Worm (Caenorhabditis elegans) whole organism, young adult: Measurements from ENCODE around the gene F23D12.4.

Experiments
- F33H1.4 ChIP-seq: fragments of 200-800 bp; sonication (Bioruptor generic); IDR thresholded peaks from 2 replicates; pipeline ENCODE4 v1.3.6; 2022; ENCODE audit warnings: missing genetic modification reagents, missing genetic modification characterization, missing compliant biosample characterization
- F37B4.10 ChIP-seq: fragments of 200-800 bp; sonication (Bioruptor generic); IDR thresholded peaks from 2 replicates; pipeline ENCODE4 v1.3.6; 2022; ENCODE audit warnings: missing genetic modification characterization, missing compliant biosample characterization
- F49E8.2 ChIP-seq: sonication (generic microtip); optimal IDR thresholded peaks from 3 replicates; lab custom pipeline; 2017; ENCODE audit warnings: missing genetic modification characterization, mild to moderate bottlenecking, missing compliant biosample characterization, antibody characterized with exemption, moderate library complexity; ENCODE audit not compliant: insufficient read depth
- F55B11.4 ChIP-seq: sonication (generic microtip); optimal IDR thresholded peaks from 2 replicates; lab custom pipeline; 2016; ENCODE audit warnings: missing compliant biosample characterization, missing genetic modification characterization, borderline replicate concordance; ENCODE audit not compliant: insufficient read depth
- K12H6.12 ChIP-seq: fragments of 200-800 bp; sonication (Bioruptor generic); optimal IDR thresholded peaks from 2 replicates; lab custom pipeline; 2018; ENCODE audit warnings: mild to moderate bottlenecking, missing genetic modification characterization, missing compliant biosample characterization
- T07F8.4 ChIP-seq: sonication (generic microtip); optimal IDR thresholded peaks from 2 replicates; lab custom pipeline; 2016; ENCODE audit warnings: mild to moderate bottlenecking, missing genetic modification characterization, moderate library complexity, missing compliant biosample characterization
- Y53F4B.3 ChIP-seq: fragments of 200-800 bp; sonication (Bioruptor generic); IDR thresholded peaks from 2 replicates; pipeline ENCODE4 v1.3.6; 2022; ENCODE audit warnings: missing genetic modification reagents, missing genetic modification characterization, missing compliant biosample characterization
- Y53G8AR.9 ChIP-seq: fragments of 200-800 bp; sonication (Bioruptor generic); conservative IDR thresholded peaks from 2 replicates; pipeline ENCODE4 v1.3.6; 2022; ENCODE audit warnings: missing genetic modification reagents, missing genetic modification characterization, missing compliant biosample characterization
- bed-2 ChIP-seq: fragments of 200-800 bp; sonication (Bioruptor generic); IDR thresholded peaks from 2 replicates; pipeline ENCODE4 v1.3.6; 2022; ENCODE audit warnings: missing genetic modification reagents, missing genetic modification characterization, missing compliant biosample characterization
- ccch-3 ChIP-seq: fragments of 200-800 bp; sonication (Bioruptor generic); optimal IDR thresholded peaks from 2 replicates; lab custom pipeline; 2018; ENCODE audit warnings: mild to moderate bottlenecking, missing genetic modification characterization, missing compliant biosample characterization
- ceh-40 ChIP-seq: fragments of 200-800 bp; sonication (Bioruptor generic); IDR thresholded peaks from 2 replicates; pipeline ENCODE4 v1.3.6; 2022; ENCODE audit warnings: missing genetic modification characterization, missing compliant biosample characterization
- ceh-58 ChIP-seq: fragments of 200-800 bp; sonication (Bioruptor generic); IDR thresholded peaks from 2 replicates; pipeline ENCODE4 v1.3.6; 2022; ENCODE audit warnings: missing genetic modification characterization, missing compliant biosample characterization
- chd-7 ChIP-seq: sonication (generic microtip); optimal IDR thresholded peaks from 2 replicates; lab custom pipeline; 2016; ENCODE audit warnings: mild to moderate bottlenecking, missing genetic modification characterization, moderate library complexity, missing compliant biosample characterization
- dox-1 ChIP-seq: fragments of 200-800 bp; sonication (Bioruptor generic); IDR thresholded peaks from 2 replicates; pipeline ENCODE4 v1.3.6; 2022; ENCODE audit warnings: missing genetic modification reagents, missing genetic modification characterization, missing compliant biosample characterization
- efl-1 ChIP-seq: fragments of 150-350 bp; optimal IDR thresholded peaks from 2 replicates; lab custom pipeline; 2014; ENCODE audit warnings: missing biosample characterization, missing genetic modification reagents, missing genetic modification characterization
- egl-18 ChIP-seq: fragments of 200-800 bp; sonication (Bioruptor generic); IDR thresholded peaks from 2 replicates; pipeline ENCODE4 v1.3.6; 2022; ENCODE audit warnings: missing genetic modification reagents, missing genetic modification characterization, missing compliant biosample characterization
- ets-4 ChIP-seq: fragments of 200-800 bp; sonication (Bioruptor generic); optimal IDR thresholded peaks from 2 replicates; lab custom pipeline; 2018; ENCODE audit warnings: mild to moderate bottlenecking, missing genetic modification characterization, missing compliant biosample characterization
- lag-1 ChIP-seq: fragments of 200-800 bp; sonication (Bioruptor generic); IDR thresholded peaks from 2 replicates; pipeline ENCODE4 v1.3.6; 2022; ENCODE audit warnings: missing genetic modification reagents, missing genetic modification characterization, missing compliant biosample characterization
- mcd-1 ChIP-seq: fragments of 200-800 bp; sonication (Bioruptor generic); IDR thresholded peaks from 2 replicates; pipeline ENCODE4 v1.3.6; 2022; ENCODE audit warnings: missing genetic modification reagents, missing genetic modification characterization, missing compliant biosample characterization
- nfya-2 ChIP-seq: fragments of 200-800 bp; sonication (Bioruptor generic); IDR thresholded peaks from 2 replicates; pipeline ENCODE4 v1.3.6; 2022; ENCODE audit warnings: missing genetic modification reagents, missing genetic modification characterization, missing compliant biosample characterization
- nhr-179 ChIP-seq: sonication (generic microtip); optimal IDR thresholded peaks from 2 replicates; lab custom pipeline; 2016; ENCODE audit warnings: mild to moderate bottlenecking, missing genetic modification characterization, missing compliant biosample characterization
- nhr-80 ChIP-seq: sonication (generic microtip); optimal IDR thresholded peaks from 2 replicates; lab custom pipeline; 2016; ENCODE audit warnings: missing genetic modification characterization, missing compliant biosample characterization
- repo-1 ChIP-seq: sonication (generic microtip); optimal IDR thresholded peaks from 2 replicates; lab custom pipeline; 2017; ENCODE audit warnings: mild to moderate bottlenecking, missing genetic modification characterization, missing compliant biosample characterization
- rpc-1 ChIP-seq, 2 experiments: fragments of 150-350 bp in 1 of 2; sonication (generic microtip) in 1 of 2; optimal IDR thresholded peaks; 2 replicates each; lab custom pipeline; 2014 to 2018; ENCODE audit warnings: missing biosample characterization in 1 of 2, missing genetic modification characterization in 1 of 2, missing genetic modification reagents in 1 of 2, missing genotype in 1 of 2
- sea-2 ChIP-seq: fragments of 200-800 bp; sonication (Bioruptor generic); IDR thresholded peaks from 2 replicates; pipeline ENCODE4 v1.3.6; 2022; ENCODE audit warnings: missing genetic modification characterization, missing compliant biosample characterization
- snpc-3.4 ChIP-seq: sonication (generic microtip); optimal IDR thresholded peaks from 2 replicates; lab custom pipeline; 2017; ENCODE audit warnings: missing genetic modification characterization, mild to moderate bottlenecking, missing compliant biosample characterization, antibody characterized with exemption, moderate library complexity, missing genotype, missing genetic modification reagents
- somi-1 ChIP-seq: fragments of 200-800 bp; sonication (Bioruptor generic); optimal IDR thresholded peaks from 2 replicates; lab custom pipeline; 2018; ENCODE audit warnings: mild to moderate bottlenecking, missing genetic modification characterization, missing compliant biosample characterization
- tbp1 ChIP-seq: fragments of 200-800 bp; sonication (Bioruptor generic); optimal IDR thresholded peaks from 2 replicates; lab custom pipeline; 2018; ENCODE audit warnings: mild to moderate bottlenecking, missing genetic modification characterization, missing compliant biosample characterization
- tlf-1 ChIP-seq: fragments of 200-800 bp; sonication (Bioruptor generic); optimal IDR thresholded peaks from 2 replicates; lab custom pipeline; 2018; ENCODE audit warnings: mild to moderate bottlenecking, missing genetic modification characterization, missing compliant biosample characterization
- unc-130 ChIP-seq: sonication (generic microtip); optimal IDR thresholded peaks from 2 replicates; lab custom pipeline; 2016; ENCODE audit warnings: missing genetic modification reagents, missing genetic modification characterization, missing compliant biosample characterization
- ztf-18 ChIP-seq: sonication (generic microtip); optimal IDR thresholded peaks from 2 replicates; lab custom pipeline; 2016; ENCODE audit warnings: missing genotype, mild to moderate bottlenecking, missing genetic modification characterization, missing compliant biosample characterization
- ztf-3 ChIP-seq: fragments of 200-800 bp; sonication (Bioruptor generic); optimal IDR thresholded peaks from 2 replicates; lab custom pipeline; 2018; ENCODE audit warnings: mild to moderate bottlenecking, missing genetic modification characterization, missing compliant biosample characterization
- ztf-6 ChIP-seq: fragments of 200-800 bp; sonication (Bioruptor generic); IDR thresholded peaks from 2 replicates; pipeline ENCODE4 v1.3.6; 2022; ENCODE audit warnings: missing genetic modification reagents, missing genetic modification characterization, missing compliant biosample characterization

Gene F23D12.4

DNA sequence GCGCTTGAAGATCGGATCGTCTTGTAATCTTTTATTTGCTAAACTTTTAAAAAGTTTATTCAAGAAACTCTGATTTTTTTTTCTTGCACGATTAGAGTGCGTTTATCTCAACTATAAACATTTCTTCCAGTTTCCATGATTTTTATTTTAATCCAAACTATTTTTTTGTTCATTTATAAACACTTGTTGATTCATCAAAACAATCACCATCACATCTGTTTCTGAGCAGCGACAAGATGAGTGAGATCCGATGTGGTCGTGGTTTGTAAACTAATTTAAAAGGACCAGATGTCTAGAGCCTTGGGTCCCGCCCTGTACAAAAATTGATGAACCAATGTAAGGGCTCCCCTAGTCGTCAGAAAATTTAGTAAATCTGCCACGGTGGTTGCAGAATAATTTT, 43.6 kb upstream of the F23D12.4 start:
- TF ChIP-seq rpc-1 (optimal IDR thresholded peaks at IDR 0.05; lab: Kevin White, UChicago) (no peak), rpc-1 (tag; optimal IDR thresholded peaks at IDR 0.05; lab: Kevin White, UChicago) (peak; percentile 20), nfya-2 (GFP tag; lab: Robert Waterston, UW) (no peak)

DNA sequence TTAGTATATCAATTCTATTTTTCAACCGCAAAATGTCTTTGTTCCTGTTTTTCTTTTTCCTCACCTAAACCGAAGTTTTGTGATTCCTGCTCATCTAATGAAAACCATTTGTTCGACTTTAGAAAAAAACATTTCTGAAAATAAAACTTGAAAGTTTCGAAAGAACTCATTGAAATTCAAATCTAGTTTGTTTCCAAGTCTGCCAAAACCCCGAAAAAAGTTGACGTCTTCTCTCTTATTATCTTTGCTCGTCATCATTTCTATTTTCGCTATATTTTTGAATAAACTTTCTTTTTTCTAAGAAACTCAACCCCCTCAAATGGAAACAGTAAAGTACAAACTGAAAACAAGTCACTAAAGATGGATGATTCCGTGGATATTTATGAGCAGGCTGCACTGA, 39.0 kb upstream of the F23D12.4 start, which contains the start of gene frpr-17:
TSS of gene frpr-17 (plus strand) at position 301 of the 400 bp plus-strand sequence.
- TF ChIP-seq T07F8.4 (tag; lab: Kevin White, UChicago) (no peak), K12H6.12 (tag; lab: Kevin White, UChicago) (no peak), Y53G8AR.9 (no peak), F37B4.10 (GFP tag; lab: Robert Waterston, UW) (no peak), lag-1 (GFP tag; lab: Robert Waterston, UW) (no peak), unc-130 (GFP tag; lab: Kevin White, UChicago) (no peak), tlf-1 (GFP tag; lab: Kevin White, UChicago) (no peak), sea-2 (GFP tag; lab: Robert Waterston, UW) (no peak), tbp1 (GFP tag; lab: Kevin White, UChicago) (no peak), ets-4 (GFP tag; lab: Kevin White, UChicago) (no peak)
- TF ChIP-seq, all 124 proteins: peak for 0

DNA sequence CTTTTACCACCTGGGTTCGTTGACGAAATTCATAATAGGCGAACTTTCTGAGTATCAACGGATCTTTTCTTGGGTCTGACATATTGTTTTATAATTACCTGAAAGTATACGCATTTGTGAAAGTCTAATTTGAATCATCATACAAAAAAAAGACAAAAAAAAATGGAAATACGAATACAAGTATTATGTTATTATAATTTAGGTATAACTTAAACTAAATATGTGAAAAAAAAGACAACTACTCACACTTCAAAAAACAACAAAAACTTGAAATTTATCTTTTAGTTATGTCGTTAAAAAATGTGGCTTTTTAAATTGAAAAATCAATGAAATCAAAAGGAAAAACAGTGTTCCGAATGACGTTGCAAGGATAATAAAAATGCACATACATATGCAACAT, 32.0 kb upstream of the F23D12.4 start, which contains the start of gene fbxa-179:
TSS of gene fbxa-179 (minus strand) at position 101 of the 400 bp plus-strand sequence.
- TF ChIP-seq F55B11.4 (no peak), repo-1 (no peak), ccch-3 (GFP tag; lab: Kevin White, UChicago) (no peak), F33H1.4 (GFP tag; lab: Robert Waterston, UW) (no peak), nhr-80 (no peak)

DNA sequence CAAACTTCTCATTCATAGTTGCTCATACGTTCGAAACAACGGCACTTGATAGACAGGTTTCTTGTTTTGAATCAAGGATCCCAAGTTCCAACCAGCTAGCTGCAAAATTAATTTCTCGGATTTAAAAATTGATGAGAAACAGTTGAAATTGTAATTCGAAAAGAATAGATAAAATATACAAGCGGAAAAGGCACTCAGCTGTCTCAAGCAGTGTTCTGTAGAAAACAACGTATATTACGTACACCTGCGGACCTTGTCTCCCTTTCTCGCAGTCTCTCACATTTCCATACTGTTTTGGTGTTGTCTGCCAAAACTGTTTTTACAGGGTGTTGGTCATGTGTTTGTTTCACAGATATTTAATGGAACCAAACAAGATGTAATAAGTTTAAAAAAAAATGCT, 29.2 kb upstream of the F23D12.4 start, which contains the start of gene F23D12.10:
TSS of gene F23D12.10 (minus strand) at position 101 of the 400 bp plus-strand sequence.
- TF ChIP-seq F33H1.4 (GFP tag; lab: Robert Waterston, UW) = no peak
- no peak for TF ChIP-seq somi-1 (GFP tag; lab: Kevin White, UChicago)
- no peak for TF ChIP-seq ztf-6 (GFP tag; lab: Robert Waterston, UW)
- TF ChIP-seq egl-18 (GFP tag; lab: Robert Waterston, UW) = no peak
- no peak for TF ChIP-seq ccch-3 (GFP tag; lab: Kevin White, UChicago)
- TF ChIP-seq mcd-1 = no peak
- TF ChIP-seq, all 124 proteins: peak for 0

DNA sequence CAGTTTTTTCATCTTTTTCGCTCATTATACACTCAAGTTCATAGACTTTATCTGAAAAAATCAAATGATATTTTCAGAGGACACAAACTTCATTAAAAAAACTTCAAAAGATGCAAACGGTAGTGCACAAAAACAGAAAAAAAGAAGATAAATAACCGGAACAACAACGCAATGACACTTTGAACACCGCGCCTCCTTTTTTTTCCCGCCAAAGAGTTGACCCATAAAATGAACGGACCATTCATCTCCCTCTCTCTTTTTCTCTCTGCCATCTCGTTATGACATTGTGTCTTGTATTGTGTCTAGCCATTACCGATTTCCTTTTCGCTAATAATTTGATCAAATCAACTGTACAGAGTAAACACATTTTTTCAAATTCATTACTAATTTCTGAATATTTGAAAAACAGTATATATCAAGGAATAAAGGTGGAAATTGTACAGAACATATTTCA, 23.2 kb upstream of the F23D12.4 start, which contains the start of gene F23D12.2:
TSS of gene F23D12.2 (minus strand) at position 51 of the 454 bp plus-strand sequence.
- TF ChIP-seq F49E8.2 (tag; lab: Kevin White, UChicago) (no peak), dox-1 (GFP tag; lab: Robert Waterston, UW) (no peak), snpc-3.4 (no peak), efl-1 (GFP tag; lab: Kevin White, UChicago) (peak; percentile 53)
- TF ChIP-seq, all 124 proteins: peak for 1

DNA sequence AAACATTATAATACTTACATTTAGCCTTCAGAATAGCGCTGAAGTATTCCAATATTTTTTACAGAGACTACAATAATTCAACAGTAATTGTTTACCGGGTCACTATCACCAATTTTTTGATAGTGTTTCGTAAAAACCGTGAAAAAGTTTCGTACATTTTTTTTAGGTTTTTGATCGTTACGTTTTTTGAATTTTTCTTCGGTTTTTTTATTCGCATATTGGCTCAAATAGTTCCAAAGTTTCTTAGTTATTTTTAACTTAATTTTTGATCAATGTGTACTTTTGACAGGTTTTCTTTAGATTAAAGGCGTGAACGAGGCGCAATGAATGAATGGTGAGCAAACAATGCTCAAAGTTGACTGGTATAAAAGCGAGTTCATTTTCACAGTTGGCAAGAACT, 21.7 kb upstream of the F23D12.4 start, which contains the start of gene fipr-3:
TSS of gene fipr-3 (plus strand) at position 301 of the 400 bp plus-strand sequence.
- TF ChIP-seq tlf-1 (GFP tag; lab: Kevin White, UChicago) (no peak), Y53F4B.3 (GFP tag; lab: Robert Waterston, UW) (no peak), nhr-179 (tag; lab: Kevin White, UChicago) (no peak), ceh-40 (GFP tag; lab: Robert Waterston, UW) (no peak), chd-7 (tag; lab: Kevin White, UChicago) (no peak), ztf-3 (GFP tag; lab: Kevin White, UChicago) (no peak), bed-2 (GFP tag; lab: Robert Waterston, UW) (no peak), ceh-58 (no peak), ztf-18 (tag; lab: Kevin White, UChicago) (no peak)
